Worm (Caenorhabditis elegans): ENCODE data around the gene F37B4.15.

- no peak for TF ChIP-seq nhr-28 (tag; optimal IDR thresholded peaks at IDR 0.05)
- TF ChIP-seq madf-9 (GFP tag; conservative IDR thresholded peaks at IDR 0.05): no peak
- no peak for TF ChIP-seq aly-2 (tag; optimal IDR thresholded peaks at IDR 0.05)
Observed at ce11 chrV:2845771-2846170, 46.3 kb upstream of the F37B4.15 start, which contains the start of gene srj-44.
